Fruit fly (Drosophila melanogaster): ENCODE measurements around the gene ich.

- TF ChIP-seq Jra (GFP tag; optimal IDR thresholded peaks at IDR 0.05) (no peak), fru (GFP tag; optimal IDR thresholded peaks at IDR 0.05) (no peak), Myc (optimal IDR thresholded peaks at IDR 0.05) (no peak), N (GFP tag; optimal IDR thresholded peaks at IDR 0.05) (no peak), CG9705 (GFP tag; optimal IDR thresholded peaks at IDR 0.05) (no peak), Hr83 (GFP tag; optimal IDR thresholded peaks at IDR 0.05; ENCODE audit: poor library complexity, severe bottlenecking) (no peak), brk (GFP tag; optimal IDR thresholded peaks at IDR 0.05) (no peak), psq (GFP tag; optimal IDR thresholded peaks at IDR 0.05) (no peak), Dfd (GFP tag; optimal IDR thresholded peaks at IDR 0.05) (no peak), Rel (GFP tag; optimal IDR thresholded peaks at IDR 0.05) (no peak), Rel (tag; optimal IDR thresholded peaks at IDR 0.05) (no peak), woc (GFP tag; optimal IDR thresholded peaks at IDR 0.05) (no peak), Abd-B (GFP tag; optimal IDR thresholded peaks at IDR 0.05) (no peak)
These were observed 35.4 kb upstream of the ich start for dm6 chr3R:8998243-8998642.
